Fruit fly (Drosophila melanogaster) whole organism, embryonic: ENCODE data around the gene Rtnl1.

Source experiments
- BtbVII ChIP-seq: fragments of 200-800 bp; sonication (Bioruptor generic); optimal IDR thresholded peaks from 3 replicates; lab custom pipeline; 2017; ENCODE audit warnings: missing biosample characterization, mild to moderate bottlenecking, missing genetic modification characterization
- CG10431 ChIP-seq: fragments of 200-800 bp; sonication (Bioruptor generic); optimal IDR thresholded peaks from 3 replicates; lab custom pipeline; 2018; ENCODE audit warnings: missing biosample characterization, mild to moderate bottlenecking, missing genetic modification characterization
- CG10462 ChIP-seq: fragments of 200-800 bp; sonication (Bioruptor generic); optimal IDR thresholded peaks from 2 replicates; lab custom pipeline; 2016; ENCODE audit warnings: missing biosample characterization, missing genetic modification characterization
- CG12155 ChIP-seq: fragments of 200-800 bp; sonication (Bioruptor generic); optimal IDR thresholded peaks from 3 replicates; lab custom pipeline; 2016; ENCODE audit warnings: missing biosample characterization, missing genetic modification characterization
- CG13123 ChIP-seq: fragments of 200-800 bp; sonication (Bioruptor generic); optimal IDR thresholded peaks from 2 replicates; lab custom pipeline; 2016; ENCODE audit warnings: missing biosample characterization, missing genetic modification characterization
- CG15011 ChIP-seq: fragments of 200-800 bp; sonication (Bioruptor generic); optimal IDR thresholded peaks from 3 replicates; lab custom pipeline; 2018; ENCODE audit warnings: missing biosample characterization, mild to moderate bottlenecking, missing genetic modification characterization
- CG17328 ChIP-seq: fragments of 200-800 bp; sonication (Bioruptor generic); IDR thresholded peaks from 2 replicates; pipeline ENCODE4 v1.3.6; 2022; ENCODE audit warnings: missing biosample characterization, missing genetic modification characterization
- CG18599 ChIP-seq: fragments of 200-800 bp; sonication (Bioruptor generic); optimal IDR thresholded peaks from 3 replicates; lab custom pipeline; 2017; ENCODE audit warnings: missing biosample characterization, missing genetic modification characterization, mild to moderate bottlenecking, moderate library complexity, missing genetic modification reagents
- CG30020 ChIP-seq: fragments of 200-800 bp; optimal IDR thresholded peaks from 2 replicates; lab custom pipeline; 2019; ENCODE audit warnings: missing biosample characterization, mild to moderate bottlenecking, missing genetic modification characterization, moderate library complexity
- CG3065 ChIP-seq: fragments of 200-800 bp; sonication (Bioruptor generic); optimal IDR thresholded peaks from 2 replicates; lab custom pipeline; 2016; ENCODE audit warnings: missing biosample characterization, missing genetic modification characterization
- CG3163 ChIP-seq: fragments of 200-800 bp; sonication (Bioruptor generic); optimal IDR thresholded peaks from 3 replicates; lab custom pipeline; 2016; ENCODE audit warnings: missing biosample characterization, missing genetic modification characterization
- CG3281 ChIP-seq: fragments of 200-800 bp; sonication (Bioruptor generic); optimal IDR thresholded peaks from 3 replicates; lab custom pipeline; 2017; ENCODE audit warnings: missing biosample characterization, mild to moderate bottlenecking, missing genetic modification characterization
- CG3726 ChIP-seq: fragments of 200-800 bp; sonication (Bioruptor generic); IDR thresholded peaks from 3 replicates; pipeline ENCODE4, ENCODE4 v1.3.6; 2022; ENCODE audit warnings: missing biosample characterization, missing genetic modification characterization
- CG4424 ChIP-seq: fragments of 200-800 bp; sonication (Bioruptor generic); optimal IDR thresholded peaks from 3 replicates; lab custom pipeline; 2016; ENCODE audit warnings: missing biosample characterization, missing genetic modification characterization
- CG4707 ChIP-seq: fragments of 200-800 bp; sonication (Bioruptor generic); optimal IDR thresholded peaks from 2 replicates; lab custom pipeline; 2018; ENCODE audit warnings: missing biosample characterization, mild to moderate bottlenecking, missing genetic modification characterization, moderate library complexity
- CG6765 ChIP-seq: fragments of 200-800 bp; sonication (Bioruptor generic); optimal IDR thresholded peaks from 3 replicates; lab custom pipeline; 2017; ENCODE audit warnings: missing biosample characterization, mild to moderate bottlenecking, missing genetic modification characterization
- CG7372 ChIP-seq: fragments of 200-800 bp; sonication (Bioruptor generic); IDR thresholded peaks from 2 replicates; pipeline ENCODE4 v1.3.6; 2022; ENCODE audit warnings: missing biosample characterization, missing genetic modification characterization
- CG7928 ChIP-seq: fragments of 200-800 bp; sonication (Bioruptor generic); optimal IDR thresholded peaks from 2 replicates; lab custom pipeline; 2017; ENCODE audit warnings: missing biosample characterization, mild to moderate bottlenecking, missing genetic modification characterization
- CG8089 ChIP-seq: fragments of 200-800 bp; sonication (Bioruptor generic); optimal IDR thresholded peaks from 3 replicates; lab custom pipeline; 2016; ENCODE audit warnings: missing biosample characterization, missing genetic modification characterization
- CG8478 ChIP-seq: fragments of >200 bp; optimal IDR thresholded peaks from 2 replicates; lab custom pipeline; 2018
- CG9215 ChIP-seq: fragments of 200-800 bp; sonication (Bioruptor generic); IDR thresholded peaks from 2 replicates; pipeline ENCODE4 v1.3.6; 2022; ENCODE audit warnings: missing biosample characterization, missing genetic modification characterization
- D19A ChIP-seq: fragments of 200-800 bp; optimal IDR thresholded peaks from 3 replicates; lab custom pipeline; 2019; ENCODE audit warnings: missing biosample characterization, mild to moderate bottlenecking, missing genetic modification characterization, moderate library complexity
- Dip2 ChIP-seq: fragments of 200-800 bp; sonication (Bioruptor generic); IDR thresholded peaks from 2 replicates; pipeline ENCODE4 v1.3.6; 2022; ENCODE audit warnings: missing biosample characterization, missing genetic modification characterization
- Ets65A ChIP-seq: fragments of 200-800 bp; sonication (Bioruptor generic); peaks from one replicate; lab custom pipeline; 2016; ENCODE audit warnings: missing biosample characterization, missing genetic modification characterization
- HmgZ ChIP-seq: fragments of 200-800 bp; sonication (Bioruptor generic); optimal IDR thresholded peaks from 2 replicates; lab custom pipeline; 2018; ENCODE audit warnings: missing biosample characterization, mild to moderate bottlenecking, missing genetic modification characterization
- Mes4 ChIP-seq: fragments of 200-800 bp; sonication (Bioruptor generic); optimal IDR thresholded peaks from 2 replicates; lab custom pipeline; 2016; ENCODE audit warnings: missing biosample characterization, missing genetic modification characterization
- Opbp ChIP-seq: fragments of 200-800 bp; sonication (Bioruptor generic); IDR thresholded peaks from 3 replicates; pipeline ENCODE4 v1.3.6; 2022; ENCODE audit warnings: missing biosample characterization, missing genetic modification characterization; ENCODE audit not compliant: partially characterized antibody
- Sox100B ChIP-seq: fragments of 200-800 bp; sonication (Bioruptor generic); optimal IDR thresholded peaks from 3 replicates; lab custom pipeline; 2018; ENCODE audit warnings: missing biosample characterization, mild to moderate bottlenecking, missing genetic modification characterization
- Sox102F ChIP-seq: fragments of 200-800 bp; sonication (Bioruptor generic); optimal IDR thresholded peaks from 2 replicates; lab custom pipeline; 2018; ENCODE audit warnings: missing biosample characterization, mild to moderate bottlenecking, missing genetic modification characterization, moderate library complexity
- Ssrp ChIP-seq: fragments of 200-800 bp; sonication (Bioruptor generic); optimal IDR thresholded peaks from 2 replicates; lab custom pipeline; 2018; ENCODE audit warnings: missing biosample characterization, mild to moderate bottlenecking, missing genetic modification characterization, moderate library complexity
- ase ChIP-seq: fragments of 200-800 bp; sonication (Bioruptor generic); IDR thresholded peaks from 3 replicates; pipeline ENCODE4 v1.3.6; 2022; ENCODE audit warnings: missing biosample characterization, missing genetic modification characterization
- bowl ChIP-seq: fragments of 200-800 bp; sonication (Bioruptor generic); IDR thresholded peaks from 2 replicates; pipeline ENCODE4 v1.3.6; 2022; ENCODE audit warnings: missing biosample characterization, missing genetic modification characterization
- br ChIP-seq: fragments of >200 bp; optimal IDR thresholded peaks from 2 replicates; lab custom pipeline; 2017
- corto ChIP-seq: fragments of 200-800 bp; sonication (Bioruptor generic); optimal IDR thresholded peaks from 2 replicates; lab custom pipeline; 2016; ENCODE audit warnings: missing biosample characterization, mild to moderate bottlenecking, missing genetic modification characterization, moderate library complexity
- da ChIP-seq: fragments of 200-800 bp; sonication (Bioruptor generic); optimal IDR thresholded peaks from 2 replicates; lab custom pipeline; 2016; ENCODE audit warnings: missing biosample characterization, missing genetic modification characterization
- dan ChIP-seq: fragments of 200-800 bp; sonication (Bioruptor generic); IDR thresholded peaks from 2 replicates; pipeline ENCODE4 v1.3.6; 2022; ENCODE audit warnings: missing biosample characterization, missing genetic modification characterization
- dimm ChIP-seq: fragments of 200-800 bp; sonication (Bioruptor generic); IDR thresholded peaks from 2 replicates; pipeline ENCODE4 v1.3.6; 2022; ENCODE audit warnings: missing biosample characterization, missing genetic modification characterization
- ems ChIP-seq: fragments of 200-800 bp; sonication (Bioruptor generic); optimal IDR thresholded peaks from 3 replicates; lab custom pipeline; 2016; ENCODE audit warnings: missing biosample characterization, missing genetic modification characterization
- fd64A ChIP-seq: fragments of 200-800 bp; sonication (Bioruptor generic); optimal IDR thresholded peaks from 3 replicates; lab custom pipeline; 2018; ENCODE audit warnings: missing biosample characterization, mild to moderate bottlenecking, missing genetic modification characterization
- fu2 ChIP-seq: fragments of 200-800 bp; sonication (Bioruptor generic); optimal IDR thresholded peaks from 2 replicates; lab custom pipeline; 2016; ENCODE audit warnings: missing biosample characterization, missing genetic modification characterization
- gcm ChIP-seq: fragments of 200-800 bp; sonication (Bioruptor generic); optimal IDR thresholded peaks from 2 replicates; lab custom pipeline; 2019; ENCODE audit warnings: missing biosample characterization, mild to moderate bottlenecking, missing genetic modification characterization, moderate library complexity
- gfzf ChIP-seq: fragments of 200-800 bp; sonication (Bioruptor generic); optimal IDR thresholded peaks from 2 replicates; lab custom pipeline; 2016; ENCODE audit warnings: missing biosample characterization, mild to moderate bottlenecking, missing genetic modification characterization, moderate library complexity
- klu ChIP-seq: fragments of 200-800 bp; sonication (Bioruptor generic); IDR thresholded peaks from 2 replicates; pipeline ENCODE4 v1.3.6; 2022; ENCODE audit warnings: missing biosample characterization, missing genetic modification characterization
- knrl ChIP-seq: fragments of 200-800 bp; sonication (Bioruptor generic); IDR thresholded peaks from 3 replicates; pipeline ENCODE4 v1.3.6; 2022; ENCODE audit warnings: missing biosample characterization, missing genetic modification characterization; ENCODE audit not compliant: partially characterized antibody
- nau ChIP-seq: fragments of 200-800 bp; sonication (Bioruptor generic); optimal IDR thresholded peaks from 3 replicates; lab custom pipeline; 2017; ENCODE audit warnings: missing biosample characterization, mild to moderate bottlenecking, missing genetic modification characterization, missing genetic modification reagents
- p53 ChIP-seq: fragments of 200-800 bp; sonication (Bioruptor generic); optimal IDR thresholded peaks from 2 replicates; lab custom pipeline; 2016; ENCODE audit warnings: missing biosample characterization, missing genetic modification characterization
- phol ChIP-seq: fragments of 200-800 bp; sonication (Bioruptor generic); optimal IDR thresholded peaks from 3 replicates; lab custom pipeline; 2018; ENCODE audit warnings: missing biosample characterization, mild to moderate bottlenecking, missing genetic modification characterization, moderate library complexity
- pnt ChIP-seq: fragments of 200-800 bp; sonication (Bioruptor generic); optimal IDR thresholded peaks from 3 replicates; lab custom pipeline; 2016; ENCODE audit warnings: missing biosample characterization, missing genetic modification characterization
- scrt ChIP-seq: fragments of 200-800 bp; sonication (Bioruptor generic); optimal IDR thresholded peaks from 2 replicates; lab custom pipeline; 2018; ENCODE audit warnings: missing biosample characterization, mild to moderate bottlenecking, missing genetic modification characterization, moderate library complexity
- slbo ChIP-seq: fragments of 200-800 bp; sonication (Bioruptor generic); IDR thresholded peaks from 2 replicates; pipeline ENCODE4 v1.3.6; 2022; ENCODE audit warnings: missing biosample characterization, missing genetic modification characterization
- sr ChIP-seq: fragments of 200-800 bp; sonication (Bioruptor generic); IDR thresholded peaks from 3 replicates; pipeline ENCODE4 v1.3.6; 2022; ENCODE audit warnings: missing biosample characterization, missing genetic modification characterization

The Rtnl1 gene

dm6 chr2L:5000287-5000871 is 9.1 kb downstream of the Rtnl1 start (continued):
- TF ChIP-seq CG17328 (GFP tag; lab: Robert Waterston, UW): peak; percentile 84
- peak; percentile 40; the same call in 1 of the 2 replicates for TF ChIP-seq bowl (GFP tag; lab: Robert Waterston, UW)
- TF ChIP-seq CG3163 (GFP tag; lab: Kevin White, UChicago): no peak
- TF ChIP-seq dan (GFP tag; lab: Robert Waterston, UW): no peak
- peak; percentile 69 for TF ChIP-seq corto (GFP tag; lab: Kevin White, UChicago)
- peak; percentile 97 for TF ChIP-seq p53 (GFP tag; lab: Kevin White, UChicago)
- peak; percentile 53 for TF ChIP-seq CG7928 (GFP tag; lab: Kevin White, UChicago)
- peak; percentile 41; the same call in 2 of the 3 replicates for TF ChIP-seq sr
- no peak for TF ChIP-seq Opbp (GFP tag; lab: Robert Waterston, UW)
- peak; percentile 75 for TF ChIP-seq CG12155 (GFP tag; lab: Kevin White, UChicago)
- peak; percentile 59 for TF ChIP-seq ems (GFP tag; lab: Kevin White, UChicago)
- TF ChIP-seq klu (GFP tag; lab: Robert Waterston, UW): peak; percentile 70; the same call in 1 of the 2 replicates
- peak; percentile 93 for TF ChIP-seq Ets65A (GFP tag; lab: Kevin White, UChicago)
- peak; percentile 45 for TF ChIP-seq CG3065 (GFP tag; lab: Kevin White, UChicago)
- TF ChIP-seq BtbVII (GFP tag; lab: Kevin White, UChicago): peak; percentile 84
- TF ChIP-seq da (GFP tag; lab: Kevin White, UChicago): no peak
- TF ChIP-seq slbo (GFP tag; lab: Robert Waterston, UW): peak; percentile 86
- TF ChIP-seq gcm: peak; percentile 89
- peak; percentile 74 for TF ChIP-seq D19A
- peak; percentile 60 for TF ChIP-seq CG30020
- peak; percentile 67 for TF ChIP-seq nau (GFP tag; lab: Kevin White, UChicago)
- peak; percentile 69 for TF ChIP-seq CG10462
- TF ChIP-seq knrl (GFP tag; lab: Robert Waterston, UW): no peak
- no peak for TF ChIP-seq Dip2 (GFP tag; lab: Robert Waterston, UW)
- peak; percentile 66 for TF ChIP-seq CG8089 (GFP tag; lab: Kevin White, UChicago)
- peak; percentile 85 for TF ChIP-seq Sox100B (GFP tag; lab: Kevin White, UChicago)
- peak; percentile 84 for TF ChIP-seq phol (tag; lab: Kevin White, UChicago)
- peak; percentile 88 for TF ChIP-seq CG3281 (GFP tag; lab: Kevin White, UChicago)
- peak; percentile 62 for TF ChIP-seq fu2 (GFP tag; lab: Kevin White, UChicago)
- peak; percentile 41 for TF ChIP-seq CG13123 (GFP tag; lab: Kevin White, UChicago)
- peak; percentile 48 for TF ChIP-seq Mes4 (GFP tag; lab: Kevin White, UChicago)
- peak; percentile 16; the same call in 1 of the 3 replicates for TF ChIP-seq CG3726 (GFP tag; lab: Robert Waterston, UW)
- TF ChIP-seq CG15011 (GFP tag; lab: Kevin White, UChicago): peak; percentile 81
- TF ChIP-seq CG4707 (GFP tag; lab: Kevin White, UChicago): peak; percentile 69
- TF ChIP-seq ase (GFP tag; lab: Robert Waterston, UW): peak; percentile 48; the same call in 2 of the 3 replicates
- TF ChIP-seq br (lab: Kevin White, UChicago): no peak
- peak; percentile 85 for TF ChIP-seq CG18599 (GFP tag; lab: Kevin White, UChicago)
- peak; percentile 78 for TF ChIP-seq scrt (GFP tag; lab: Kevin White, UChicago)
- TF ChIP-seq CG9215 (GFP tag; lab: Robert Waterston, UW): peak; percentile 64
- TF ChIP-seq Sox102F (GFP tag; lab: Kevin White, UChicago): peak; percentile 77
- peak; percentile 75 for TF ChIP-seq CG4424 (GFP tag; lab: Kevin White, UChicago)
- TF ChIP-seq Ssrp (tag; lab: Kevin White, UChicago): peak; percentile 75
- peak; percentile 73 for TF ChIP-seq pnt (GFP tag; lab: Kevin White, UChicago)
- peak; percentile 66 for TF ChIP-seq CG10431 (GFP tag; lab: Kevin White, UChicago)
- peak; percentile 79 for TF ChIP-seq CG7372 (GFP tag; lab: Robert Waterston, UW)
- peak; percentile 72 for TF ChIP-seq CG6765 (GFP tag; lab: Kevin White, UChicago)
- TF ChIP-seq fd64A (GFP tag; lab: Kevin White, UChicago): no peak
- peak; percentile 67 for TF ChIP-seq dimm
- TF ChIP-seq HmgZ: peak; percentile 80
- TF ChIP-seq CG8478 (lab: Kevin White, UChicago): no peak
- TF ChIP-seq gfzf (GFP tag; lab: Kevin White, UChicago): no peak
